Fruit fly (Drosophila melanogaster): ENCODE data around the gene CG9265.

dm6 chr2L:21090958-21091357 is 19.7 kb upstream of the CG9265 start, which contains the start of gene CG14397:
- TF ChIP-seq CG33017 (tag; optimal IDR thresholded peaks at IDR 0.05): no peak
- no peak for TF ChIP-seq CG7045 (GFP tag; optimal IDR thresholded peaks at IDR 0.05)
- no peak for TF ChIP-seq cic (GFP tag; optimal IDR thresholded peaks at IDR 0.05)
- no peak for TF ChIP-seq pad (GFP tag; optimal IDR thresholded peaks at IDR 0.05)
- no peak for TF ChIP-seq CG1620 (GFP tag; optimal IDR thresholded peaks at IDR 0.05)
- no peak for TF ChIP-seq tj (GFP tag; optimal IDR thresholded peaks at IDR 0.05)
- TF ChIP-seq CG5204 (GFP tag; optimal IDR thresholded peaks at IDR 0.05): no peak
